Fruit fly (Drosophila melanogaster): Measurements from ENCODE around the gene CAH9.

The CAH9 gene

dm6 chr3R:27099579-27099978 is 6.4 kb downstream of the CAH9 start, which contains the start of gene eater:
TSS of gene eater (minus strand) at chr3R:27099679.
- TF ChIP-seq CG8478 (optimal IDR thresholded peaks at IDR 0.05) (no peak), CTCF (optimal IDR thresholded peaks at IDR 0.05) (no peak)

dm6 chr3R:27098638-27099037 is 7.3 kb downstream of the CAH9 start:
- TF ChIP-seq CTCF (optimal IDR thresholded peaks at IDR 0.05) (peak; percentile 79 to 86), CG8478 (optimal IDR thresholded peaks at IDR 0.05) (no peak)

DNA sequence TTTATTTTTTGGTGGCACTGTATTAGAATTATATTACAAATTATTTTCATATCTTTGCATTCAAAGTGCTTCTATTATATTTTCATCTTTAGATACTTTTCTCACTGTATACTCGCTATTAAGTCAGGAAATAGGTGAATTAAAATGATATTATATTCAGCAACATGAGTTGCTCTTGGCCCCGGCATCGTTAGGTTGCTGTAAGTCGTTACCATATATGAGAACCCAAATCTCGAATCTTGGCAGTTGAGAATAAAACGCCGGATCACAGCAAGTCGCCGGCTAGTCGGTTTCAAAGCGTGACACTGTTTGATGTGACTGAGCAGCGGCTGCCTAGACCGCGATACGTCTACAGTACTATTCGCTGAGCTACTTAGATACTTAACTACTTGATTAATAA is 11.8 kb downstream of the CAH9 start, which contains the start of gene CG14259:
Gene CG14259, plus strand, starts transcription at position 301 of the 400 bp plus-strand sequence.
- TF ChIP-seq CTCF (optimal IDR thresholded peaks at IDR 0.05) (no peak), CG8478 (optimal IDR thresholded peaks at IDR 0.05) (no peak)

dm6 chr3R:27092843-27093242 is 13.1 kb downstream of the CAH9 start, which contains the start of gene CG14258:
TSS of gene CG14258 (plus strand) at chr3R:27093143.
- TF ChIP-seq CTCF (optimal IDR thresholded peaks at IDR 0.05) (no peak), CG8478 (optimal IDR thresholded peaks at IDR 0.05) (no peak)

- no peak for TF ChIP-seq CG8478 (optimal IDR thresholded peaks at IDR 0.05)
- no peak for TF ChIP-seq CTCF (optimal IDR thresholded peaks at IDR 0.05)
These were observed 13.7 kb downstream of the CAH9 start for dm6 chr3R:27092263-27092662.

DNA sequence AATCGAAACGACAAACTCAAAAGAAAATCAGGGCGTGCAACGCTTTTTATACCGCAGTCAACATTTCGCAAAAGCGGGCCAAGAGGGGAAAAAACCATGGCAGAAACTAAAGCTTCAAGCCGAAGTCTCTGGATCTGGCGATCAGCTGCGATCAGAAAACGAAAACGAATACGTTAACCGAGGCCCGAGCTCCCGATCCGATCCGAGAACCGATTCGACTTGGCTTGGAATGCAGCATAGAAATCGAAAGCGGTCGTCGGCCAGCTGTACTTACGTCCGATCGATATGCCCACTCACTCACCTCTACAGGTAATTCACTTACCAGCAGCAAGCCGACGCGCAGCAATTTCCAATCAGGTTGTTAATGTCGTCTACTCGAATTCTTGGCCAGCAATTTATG is 14.9 kb downstream of the CAH9 start, which contains the start of gene Cpr97Eb:
Gene Cpr97Eb, minus strand, starts transcription at position 25 of the 400 bp plus-strand sequence.
- TF ChIP-seq CTCF (optimal IDR thresholded peaks at IDR 0.05), result no peak
- TF ChIP-seq CG8478 (optimal IDR thresholded peaks at IDR 0.05), result no peak

dm6 chr3R:27087549-27087948 is 18.4 kb downstream of the CAH9 start, which contains the start of gene Cpr97Ea:
TSS of gene Cpr97Ea (minus strand) at chr3R:27087778.
- TF ChIP-seq CTCF (optimal IDR thresholded peaks at IDR 0.05), result no peak
- TF ChIP-seq CG8478 (optimal IDR thresholded peaks at IDR 0.05), result no peak

- TF ChIP-seq CTCF (optimal IDR thresholded peaks at IDR 0.05), result no peak
- TF ChIP-seq CG8478 (optimal IDR thresholded peaks at IDR 0.05), result no peak
These were observed 21.4 kb downstream of the CAH9 start for dm6 chr3R:27084528-27085052.

- TF ChIP-seq CG8478 (optimal IDR thresholded peaks at IDR 0.05) (no peak), CTCF (optimal IDR thresholded peaks at IDR 0.05) (peak in 1 of 2 experiments; percentile 38)
These were observed 23.2 kb downstream of the CAH9 start for dm6 chr3R:27082752-27083151.

DNA sequence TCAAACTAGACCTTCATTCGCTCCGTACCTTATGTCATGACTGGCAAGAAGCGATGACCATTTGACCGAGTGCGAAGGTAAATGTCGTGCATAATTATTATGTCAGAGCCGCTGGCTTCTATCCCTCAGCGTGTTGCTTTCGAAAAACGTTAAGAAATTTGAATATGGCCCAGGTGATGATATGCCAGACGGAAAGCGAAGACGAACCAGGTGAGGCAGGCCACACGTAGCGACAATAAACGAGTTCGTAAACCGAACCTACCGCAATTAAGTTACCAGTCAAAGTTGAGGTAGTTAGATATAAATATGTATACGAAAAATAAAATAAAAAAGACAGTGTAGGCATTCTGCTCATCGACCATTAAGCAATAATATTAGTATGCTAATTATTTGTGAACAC is 29.4 kb downstream of the CAH9 start:
- TF ChIP-seq CG8478 (optimal IDR thresholded peaks at IDR 0.05) (no peak), CTCF (optimal IDR thresholded peaks at IDR 0.05) (no peak)

DNA sequence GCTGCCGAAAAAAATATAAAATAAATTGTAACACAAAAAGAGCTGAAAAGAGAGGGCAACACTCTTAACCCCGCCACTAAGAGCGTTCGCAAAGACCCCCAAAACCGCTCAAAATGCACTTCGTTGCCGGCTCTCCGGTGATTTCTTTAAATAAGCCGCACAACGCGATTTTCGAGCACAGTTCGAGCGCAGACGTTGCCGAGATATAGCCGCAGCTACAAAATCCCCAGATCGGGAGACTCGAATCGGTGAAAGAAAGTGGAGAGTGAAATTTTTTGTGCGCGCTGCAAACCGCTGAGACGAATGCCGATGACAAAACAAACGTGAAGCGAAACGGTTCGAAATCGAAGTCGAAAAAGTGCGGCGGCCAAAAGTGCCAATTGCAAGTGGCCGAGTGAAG is 30.3 kb downstream of the CAH9 start, which contains the start of gene CG14257:
Gene CG14257, plus strand, starts transcription at position 177 of the 400 bp plus-strand sequence.
- TF ChIP-seq CG8478 (optimal IDR thresholded peaks at IDR 0.05) (no peak), CTCF (optimal IDR thresholded peaks at IDR 0.05) (no peak)

- no peak for TF ChIP-seq CG8478 (optimal IDR thresholded peaks at IDR 0.05)
- TF ChIP-seq CTCF (optimal IDR thresholded peaks at IDR 0.05), result no peak
These were observed 35.0 kb downstream of the CAH9 start for dm6 chr3R:27070906-27071498.

- TF ChIP-seq CTCF (optimal IDR thresholded peaks at IDR 0.05) (no peak), CG8478 (optimal IDR thresholded peaks at IDR 0.05) (no peak)
These were observed 36.0 kb downstream of the CAH9 start, which contains the start of gene spz for dm6 chr3R:27069810-27070625. TSS of gene spz (minus strand) at chr3R:27070070.

dm6 chr3R:27069201-27069600 is 36.8 kb downstream of the CAH9 start:
- TF ChIP-seq CG8478 (optimal IDR thresholded peaks at IDR 0.05) (no peak), CTCF (optimal IDR thresholded peaks at IDR 0.05) (no peak)

dm6 chr3R:27067362-27067761 is 38.6 kb downstream of the CAH9 start:
- TF ChIP-seq CTCF (optimal IDR thresholded peaks at IDR 0.05) (no peak), CG8478 (optimal IDR thresholded peaks at IDR 0.05) (no peak)
